Worm (Caenorhabditis elegans) whole organism, L2 larva: ENCODE data around the gene irld-7.
A peak's percentile ranks its signal among the peaks of the same experiment; 100 is the strongest.
"Not testable (repeated sequence)": the region's sequence is repeated elsewhere in the genome, so short reads cannot be mapped to it uniquely, and the experiment has no call there.

ENCODE experiments used
- C34F6.9 ChIP-seq: fragments of 150-350 bp; optimal IDR thresholded peaks from 2 replicates; lab custom pipeline; 2014; ENCODE audit warnings: missing biosample characterization, missing genetic modification characterization
- alr-1 ChIP-seq: fragments of 150-350 bp; optimal IDR thresholded peaks from 2 replicates; lab custom pipeline; 2014; ENCODE audit warnings: missing biosample characterization, missing genetic modification characterization
- aly-2 ChIP-seq: fragments of 150-350 bp; optimal IDR thresholded peaks from 2 replicates; lab custom pipeline; 2014; ENCODE audit warnings: missing biosample characterization, missing genetic modification characterization
- ama-1 ChIP-seq: fragments of 150-350 bp; optimal IDR thresholded peaks from 2 replicates; lab custom pipeline; 2018; ENCODE audit warnings: inconsistent platforms
- blmp-1 ChIP-seq: sonication (generic microtip); optimal IDR thresholded peaks from 2 replicates; lab custom pipeline; 2017; ENCODE audit warnings: missing genetic modification characterization, mild to moderate bottlenecking, missing compliant biosample characterization, antibody characterized with exemption, moderate library complexity; ENCODE audit not compliant: insufficient read depth
- ceh-16 ChIP-seq: fragments of 150-350 bp; optimal IDR thresholded peaks from 2 replicates; lab custom pipeline; 2014; ENCODE audit warnings: missing biosample characterization, missing genetic modification characterization
- ceh-82 ChIP-seq: fragments of 150-350 bp; optimal IDR thresholded peaks from 2 replicates; lab custom pipeline; 2014; ENCODE audit warnings: missing biosample characterization, missing genetic modification characterization
- crh-2 ChIP-seq: sonication (generic microtip); optimal IDR thresholded peaks from 2 replicates; lab custom pipeline; 2017; ENCODE audit warnings: missing biosample characterization, missing genetic modification characterization
- dmd-4 ChIP-seq: sonication (generic microtip); optimal IDR thresholded peaks from 2 replicates; lab custom pipeline; 2017; ENCODE audit warnings: missing biosample characterization, missing genetic modification characterization
- elt-1 ChIP-seq: fragments of 150-350 bp; optimal IDR thresholded peaks from 2 replicates; lab custom pipeline; 2014; ENCODE audit warnings: missing biosample characterization, missing genetic modification characterization
- elt-3 ChIP-seq: sonication (generic microtip); optimal IDR thresholded peaks from 2 replicates; lab custom pipeline; 2017; ENCODE audit warnings: missing biosample characterization, missing genetic modification characterization
- fos-1 ChIP-seq: fragments of 150-350 bp; optimal IDR thresholded peaks from 2 replicates; lab custom pipeline; 2014; ENCODE audit warnings: missing biosample characterization, missing genetic modification characterization
- gmeb-1 ChIP-seq: fragments of 150-350 bp; optimal IDR thresholded peaks from 2 replicates; lab custom pipeline; 2014; ENCODE audit warnings: missing biosample characterization, missing genetic modification characterization
- lin-11 ChIP-seq: fragments of 150-350 bp; sonication (generic microtip); optimal IDR thresholded peaks from 2 replicates; lab custom pipeline; 2014; ENCODE audit warnings: missing biosample characterization, missing genetic modification characterization, inconsistent platforms, mixed read lengths
- mdl-1 ChIP-seq, 2 experiments: fragments of 150-350 bp in 1 of 2; sonication (generic microtip) in 1 of 2; optimal IDR thresholded peaks; 2 replicates each; lab custom pipeline; 2017; ENCODE audit warnings: missing biosample characterization in 2 of 2, missing genetic modification characterization in 2 of 2
- nhr-129 ChIP-seq: fragments of 150-350 bp; optimal IDR thresholded peaks from 2 replicates; lab custom pipeline; 2014; ENCODE audit warnings: missing biosample characterization, missing genetic modification characterization
- nhr-21 ChIP-seq: fragments of 150-350 bp; optimal IDR thresholded peaks from 2 replicates; lab custom pipeline; 2014; ENCODE audit warnings: missing biosample characterization, missing genetic modification characterization
- nhr-237 ChIP-seq: fragments of 150-350 bp; optimal IDR thresholded peaks from 2 replicates; lab custom pipeline; 2014; ENCODE audit warnings: missing biosample characterization, missing genetic modification characterization
- nhr-25 ChIP-seq: fragments of 150-350 bp; sonication (generic microtip); optimal IDR thresholded peaks from 3 replicates; lab custom pipeline; 2014; ENCODE audit warnings: missing biosample characterization, missing genetic modification characterization
- peb-1 ChIP-seq: fragments of 150-350 bp; optimal IDR thresholded peaks from 2 replicates; lab custom pipeline; 2014; ENCODE audit warnings: missing biosample characterization, missing genetic modification characterization
- sem-4 ChIP-seq: fragments of 150-350 bp; optimal IDR thresholded peaks from 2 replicates; lab custom pipeline; 2014; ENCODE audit warnings: missing biosample characterization, missing genetic modification reagents, missing genetic modification characterization
- snpc-4 ChIP-seq: fragments of 150-350 bp; optimal IDR thresholded peaks from 2 replicates; lab custom pipeline; 2014; ENCODE audit warnings: missing biosample characterization, missing genetic modification characterization
- zag-1 ChIP-seq: fragments of 150-350 bp; optimal IDR thresholded peaks from 2 replicates; lab custom pipeline; 2014; ENCODE audit warnings: missing biosample characterization, missing genetic modification characterization
- ztf-1 ChIP-seq: fragments of 200-800 bp; sonication (Bioruptor generic); conservative IDR thresholded peaks from 2 replicates; pipeline ENCODE4 v1.3.6; 2022; ENCODE audit warnings: missing genetic modification characterization, missing compliant biosample characterization
- ztf-11 ChIP-seq: sonication (generic microtip); optimal IDR thresholded peaks from 2 replicates; lab custom pipeline; 2017; ENCODE audit warnings: missing biosample characterization, missing genetic modification characterization
- ztf-4 ChIP-seq: fragments of 150-350 bp; optimal IDR thresholded peaks from 2 replicates; lab custom pipeline; 2014; ENCODE audit warnings: missing biosample characterization, missing genetic modification characterization

irld-7 gene

DNA sequence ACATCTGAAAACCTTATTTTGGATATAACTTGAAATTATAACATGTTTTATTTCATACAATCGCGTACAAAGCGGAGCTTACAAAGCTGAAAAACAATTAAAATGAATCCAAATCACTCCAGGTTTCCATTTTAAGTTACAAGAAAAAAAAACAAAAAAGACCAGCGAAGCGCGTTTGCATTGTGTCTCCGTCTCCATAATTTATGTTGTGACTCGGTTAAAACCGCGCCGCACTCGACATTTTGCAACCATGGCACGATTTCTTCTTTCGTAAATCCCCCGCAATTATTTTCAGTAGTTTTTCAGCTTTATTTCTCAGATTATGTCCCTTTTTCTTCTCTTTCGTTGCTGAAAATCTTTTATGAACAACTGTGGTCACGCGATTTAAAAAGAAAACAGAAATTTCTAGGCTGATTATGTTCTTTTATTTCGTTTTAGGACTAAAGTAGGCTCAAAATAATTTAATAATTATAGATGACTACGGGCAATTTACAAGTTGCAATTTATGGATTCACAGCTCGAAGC, 4.7 kb upstream of the irld-7 start, which contains the start of the genes F38A5.2 and dnj-11 (continued):
- TF ChIP-seq ztf-11 (tag; lab: Kevin White, UChicago): no peak
- no peak for TF ChIP-seq nhr-25 (tag; lab: Kevin White, UChicago)
- peak; percentile 50 for TF ChIP-seq sem-4 (tag; lab: Kevin White, UChicago)

DNA sequence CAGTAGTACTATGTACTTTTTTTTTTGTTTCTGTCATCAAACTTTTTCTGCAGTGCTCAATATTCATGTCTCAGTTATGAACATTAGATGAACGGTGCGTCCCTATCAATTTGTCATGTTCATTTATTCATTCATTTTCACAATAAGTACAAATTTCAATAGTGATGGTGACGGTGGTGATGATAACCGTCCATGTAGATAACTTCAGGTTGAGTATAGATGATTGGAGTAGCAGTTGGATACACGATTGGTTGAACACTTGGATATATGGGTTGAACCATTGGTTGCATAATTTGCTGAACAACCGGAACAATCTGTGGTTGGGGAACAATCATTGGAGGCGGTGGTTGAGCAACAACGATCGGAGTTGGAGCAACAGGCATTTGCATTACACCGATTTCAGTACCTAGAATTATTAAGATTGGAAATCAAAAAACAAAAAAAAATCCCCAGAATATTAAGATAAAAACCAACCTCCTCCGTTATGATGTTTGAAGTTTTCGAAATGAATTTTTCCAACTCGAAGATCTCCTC, 2.0 kb upstream of the irld-7 start:
- TF ChIP-seq ceh-16 (tag; lab: Kevin White, UChicago) (no peak), alr-1 (no peak), lin-11 (tag; lab: Kevin White, UChicago) (no peak), nhr-237 (tag; lab: Kevin White, UChicago) (no peak), gmeb-1 (no peak), ama-1 (no peak), ztf-1 (GFP tag; lab: Robert Waterston, UW) (no peak), aly-2 (no peak), dmd-4 (no peak), fos-1 (tag; lab: Kevin White, UChicago) (no peak), nhr-129 (tag; lab: Kevin White, UChicago) (no peak)

DNA sequence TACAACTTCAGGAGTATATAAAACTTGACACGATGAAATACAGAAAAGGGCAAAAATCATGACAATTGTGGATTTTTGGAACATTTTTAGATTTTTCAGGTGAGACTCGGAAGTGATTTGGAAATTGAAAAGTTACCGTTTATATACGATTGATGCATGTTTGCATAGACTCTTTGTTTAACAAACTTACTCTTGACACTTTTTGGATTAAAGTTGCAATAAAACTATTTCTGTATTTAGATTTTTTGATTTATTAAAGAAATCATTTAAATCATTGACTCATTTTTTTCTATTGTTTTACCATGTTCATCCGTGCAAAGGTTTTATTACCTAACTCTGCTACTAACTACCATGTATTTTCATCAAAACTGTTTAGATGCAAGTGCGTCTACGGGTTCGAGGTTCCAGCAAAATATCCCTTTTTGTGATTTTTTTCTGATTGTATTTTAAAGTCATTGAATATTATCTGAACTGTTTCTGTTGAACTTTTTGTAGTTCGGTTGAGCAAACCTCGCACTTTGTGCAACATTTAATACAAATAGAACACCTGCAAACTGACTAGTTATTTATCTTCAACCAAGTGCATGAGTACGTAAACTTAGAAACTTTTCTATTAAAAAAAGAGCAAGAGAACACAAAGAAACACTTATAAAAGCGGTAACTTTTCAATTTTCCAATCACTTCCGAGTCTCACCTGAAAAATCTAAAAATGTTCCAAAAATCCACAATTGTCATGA, 1.0 kb downstream of the irld-7 start, which contains the start of the genes nspb-1 and nspb-2:
nspb-1 (minus strand) TSS at position 101 of the 737 bp plus-strand sequence.
nspb-2 (plus strand) TSS at position 687 of the 737 bp plus-strand sequence.
- TF ChIP-seq sem-4 (tag; lab: Kevin White, UChicago); alr-1; ztf-1 (GFP tag; lab: Robert Waterston, UW): not testable (repeated sequence)
- TF ChIP-seq, all 48 proteins: peak for 0; not testable (repeated sequence) for 48

DNA sequence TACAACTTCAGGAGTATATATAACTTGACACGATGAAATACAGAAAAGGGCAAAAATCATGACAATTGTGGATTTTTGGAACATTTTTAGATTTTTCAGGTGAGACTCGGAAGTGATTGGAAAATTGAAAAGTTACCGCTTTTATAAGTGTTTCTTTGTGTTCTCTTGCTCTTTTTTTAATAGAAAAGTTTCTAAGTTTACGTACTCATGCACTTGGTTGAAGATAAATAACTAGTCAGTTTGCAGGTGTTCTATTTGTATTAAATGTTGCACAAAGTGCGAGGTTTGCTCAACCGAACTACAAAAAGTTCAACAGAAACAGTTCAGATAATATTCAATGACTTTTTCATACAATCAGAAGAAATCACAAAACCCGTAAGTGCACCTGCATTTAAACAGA, 4.7 kb downstream of the irld-7 start, which contains the start of gene nspb-3:
nspb-3 (minus strand) TSS at position 101 of the 400 bp plus-strand sequence.
- TF ChIP-seq dmd-4; aly-2; ztf-11 (tag; lab: Kevin White, UChicago): not testable (repeated sequence)

DNA sequence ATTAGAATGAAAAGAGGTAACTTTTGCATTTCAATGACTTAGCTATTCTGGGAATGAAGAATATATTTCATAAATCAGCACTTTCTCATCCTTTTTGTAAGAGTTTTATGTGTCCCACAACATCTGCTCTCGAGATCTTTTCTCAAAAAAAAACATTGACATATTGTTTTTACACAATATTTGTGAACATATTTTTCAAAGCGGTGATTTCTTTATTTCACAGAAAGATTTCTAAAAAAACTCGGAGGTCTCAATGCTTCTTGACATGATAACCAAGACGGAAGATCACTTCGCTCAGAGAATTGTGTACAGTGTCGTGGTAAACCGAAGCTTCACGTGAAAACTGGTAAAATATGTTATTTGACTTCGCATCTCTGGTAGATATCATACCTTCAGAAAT, 5.8 kb downstream of the irld-7 start, which contains the start of gene F38A5.22:
F38A5.22 (minus strand) TSS at position 29 of the 400 bp plus-strand sequence.
- TF ChIP-seq ceh-16 (tag; lab: Kevin White, UChicago): no peak
- no peak for TF ChIP-seq ceh-82 (tag; lab: Kevin White, UChicago)
- no peak for TF ChIP-seq elt-3 (tag; lab: Kevin White, UChicago)
- no peak for TF ChIP-seq nhr-21
- TF ChIP-seq aly-2: no peak
- TF ChIP-seq nhr-129 (tag; lab: Kevin White, UChicago): no peak
- TF ChIP-seq C34F6.9 (tag; lab: Kevin White, UChicago): no peak
- no peak for TF ChIP-seq ama-1
- no peak for TF ChIP-seq lin-11 (tag; lab: Kevin White, UChicago)
- no peak for TF ChIP-seq zag-1 (tag; lab: Kevin White, UChicago)
- no peak for TF ChIP-seq ztf-4 (tag; lab: Kevin White, UChicago)
- TF ChIP-seq snpc-4 (tag; lab: Kevin White, UChicago): no peak
- no peak for TF ChIP-seq peb-1 (tag; lab: Kevin White, UChicago)
- TF ChIP-seq sem-4 (tag; lab: Kevin White, UChicago): no peak
- no peak for TF ChIP-seq nhr-237 (tag; lab: Kevin White, UChicago)
- TF ChIP-seq blmp-1 (tag; lab: Kevin White, UChicago): no peak
- no peak for TF ChIP-seq crh-2 (tag; lab: Kevin White, UChicago)

DNA sequence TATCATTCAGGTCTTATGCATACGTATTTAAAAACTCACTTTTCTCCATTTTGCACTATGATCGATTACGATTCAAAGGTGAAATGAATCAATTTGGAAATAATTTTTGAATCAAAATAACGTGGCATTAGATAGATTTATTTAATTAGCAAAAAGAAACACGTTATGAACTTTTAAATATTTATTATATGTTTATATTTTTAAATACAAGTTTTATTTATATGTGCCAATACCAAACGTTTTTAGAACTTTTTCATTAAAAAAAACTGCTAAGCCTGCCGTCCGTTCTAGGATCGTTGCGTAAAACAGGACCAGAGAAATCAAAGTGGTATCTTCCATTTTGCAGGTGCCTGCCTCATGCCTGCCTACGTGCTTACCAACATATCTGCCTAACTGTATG, 7.1 kb downstream of the irld-7 start, which contains the start of gene F38A5.6:
F38A5.6 (minus strand) TSS at position 101 of the 400 bp plus-strand sequence.
- TF ChIP-seq ama-1 (no peak), elt-1 (tag; lab: Kevin White, UChicago) (no peak), ztf-1 (GFP tag; lab: Robert Waterston, UW) (no peak)

DNA sequence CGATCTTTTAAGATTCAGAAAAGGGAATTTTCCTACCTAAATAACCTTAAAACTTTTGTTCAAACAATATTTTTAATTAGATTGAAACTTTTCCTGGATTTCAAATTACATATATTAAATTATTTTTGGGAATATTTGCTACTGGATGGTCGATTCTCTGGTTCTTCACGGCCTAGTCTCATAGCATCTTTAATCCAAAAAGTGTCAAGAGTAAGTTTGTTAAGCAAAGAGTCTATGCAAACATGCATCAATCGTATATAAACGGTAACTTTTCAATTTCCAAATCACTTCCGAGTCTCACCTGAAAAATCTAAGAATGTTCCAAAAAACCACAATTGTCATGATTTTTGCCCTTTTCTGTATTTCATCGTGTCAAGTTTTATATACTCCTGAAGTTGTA, 7.8 kb downstream of the irld-7 start, which contains the start of gene nspb-4:
nspb-4 (plus strand) TSS at position 301 of the 400 bp plus-strand sequence.
- TF ChIP-seq sem-4 (tag; lab: Kevin White, UChicago); snpc-4 (tag; lab: Kevin White, UChicago); mdl-1 (tag; optimal IDR thresholded peaks at IDR 0.05; lab: Kevin White, UChicago): not testable (repeated sequence)
